Worm (Caenorhabditis elegans) whole organism, L3 larva: ENCODE data around the gene crh-1.

Experiments used
- R02D3.7 ChIP-seq: fragments of 150-350 bp; optimal IDR thresholded peaks from 2 replicates; lab custom pipeline; 2014; ENCODE audit warnings: missing biosample characterization, missing genetic modification characterization
- aly-2 ChIP-seq: fragments of 150-350 bp; optimal IDR thresholded peaks from 2 replicates; lab custom pipeline; 2014; ENCODE audit warnings: missing biosample characterization, missing genetic modification characterization
- ama-1 ChIP-seq: fragments of 150-350 bp; optimal IDR thresholded peaks from 2 replicates; lab custom pipeline; 2018
- ceh-16 ChIP-seq: sonication (generic microtip); optimal IDR thresholded peaks from 2 replicates; lab custom pipeline; 2017; ENCODE audit warnings: missing biosample characterization, missing genetic modification characterization
- ceh-28 ChIP-seq: fragments of 150-350 bp; optimal IDR thresholded peaks from 2 replicates; lab custom pipeline; 2014; ENCODE audit warnings: missing biosample characterization, missing genetic modification reagents, missing genetic modification characterization
- daf-12 ChIP-seq: fragments of 150-350 bp; optimal IDR thresholded peaks from 2 replicates; lab custom pipeline; 2014; ENCODE audit warnings: missing biosample characterization, missing genetic modification reagents, missing genetic modification characterization
- egl-27 ChIP-seq: sonication (generic microtip); optimal IDR thresholded peaks from 4 replicates; lab custom pipeline; 2017; ENCODE audit warnings: missing biosample characterization, missing genetic modification reagents, missing genetic modification characterization
- egl-5 ChIP-seq: fragments of 150-350 bp; optimal IDR thresholded peaks from 2 replicates; lab custom pipeline; 2017; ENCODE audit warnings: missing biosample characterization, missing genetic modification reagents, missing genetic modification characterization, inconsistent platforms
- elt-1 ChIP-seq: fragments of 150-350 bp; optimal IDR thresholded peaks from 2 replicates; lab custom pipeline; 2014; ENCODE audit warnings: missing biosample characterization, missing genetic modification characterization
- elt-2 ChIP-seq: sonication (generic microtip); optimal IDR thresholded peaks from 2 replicates; lab custom pipeline; 2016; ENCODE audit warnings: missing genetic modification reagents, mild to moderate bottlenecking, missing genetic modification characterization, missing compliant biosample characterization
- fkh-2 ChIP-seq: fragments of 150-350 bp; optimal IDR thresholded peaks from 2 replicates; lab custom pipeline; 2014; ENCODE audit warnings: missing biosample characterization, missing genetic modification reagents, missing genetic modification characterization
- fos-1 ChIP-seq: fragments of 150-350 bp; optimal IDR thresholded peaks from 2 replicates; lab custom pipeline; 2014; ENCODE audit warnings: missing biosample characterization, missing genetic modification characterization
- hmg-11 ChIP-seq: sonication (generic microtip); optimal IDR thresholded peaks from 2 replicates; lab custom pipeline; 2016; ENCODE audit warnings: missing genetic modification characterization, missing compliant biosample characterization
- jun-1 ChIP-seq: fragments of 150-350 bp; optimal IDR thresholded peaks from 2 replicates; lab custom pipeline; 2014; ENCODE audit warnings: missing biosample characterization, missing genetic modification reagents, missing genetic modification characterization
- lin-15B ChIP-seq: fragments of 150-350 bp; optimal IDR thresholded peaks from 2 replicates; lab custom pipeline; 2014; ENCODE audit warnings: missing biosample characterization, missing genetic modification characterization
- lin-39 ChIP-seq: fragments of 150-350 bp; optimal IDR thresholded peaks from 2 replicates; lab custom pipeline; 2018; ENCODE audit warnings: missing biosample characterization, missing genetic modification reagents, missing genetic modification characterization
- mdl-1 ChIP-seq: fragments of 150-350 bp; optimal IDR thresholded peaks from 2 replicates; lab custom pipeline; 2014; ENCODE audit warnings: missing biosample characterization, missing genetic modification characterization
- nfya-1 ChIP-seq: sonication (generic microtip); optimal IDR thresholded peaks from 2 replicates; lab custom pipeline; 2017; ENCODE audit warnings: missing genetic modification characterization, mild to moderate bottlenecking, missing compliant biosample characterization, antibody characterized with exemption, moderate library complexity; ENCODE audit not compliant: insufficient read depth
- nhr-11 ChIP-seq: fragments of 150-350 bp; optimal IDR thresholded peaks from 2 replicates; lab custom pipeline; 2014; ENCODE audit warnings: missing biosample characterization, missing genetic modification characterization
- nhr-12 ChIP-seq: fragments of 150-350 bp; optimal IDR thresholded peaks from 2 replicates; lab custom pipeline; 2014; ENCODE audit warnings: missing biosample characterization, missing genetic modification characterization
- nhr-23 ChIP-seq: fragments of 150-350 bp; optimal IDR thresholded peaks from 2 replicates; lab custom pipeline; 2014; ENCODE audit warnings: missing biosample characterization, missing genetic modification reagents, missing genetic modification characterization
- nhr-237 ChIP-seq: fragments of 150-350 bp; optimal IDR thresholded peaks from 2 replicates; lab custom pipeline; 2014; ENCODE audit warnings: missing biosample characterization, missing genetic modification characterization
- nhr-25 ChIP-seq: sonication (generic microtip); optimal IDR thresholded peaks from 2 replicates; lab custom pipeline; 2017; ENCODE audit warnings: missing biosample characterization, missing genetic modification characterization
- nhr-43 ChIP-seq: sonication (generic microtip); optimal IDR thresholded peaks from 2 replicates; lab custom pipeline; 2016; ENCODE audit warnings: mild to moderate bottlenecking, missing genetic modification characterization, missing compliant biosample characterization; ENCODE audit not compliant: poor library complexity, severe bottlenecking
- pha-4 ChIP-seq: fragments of 150-350 bp; optimal IDR thresholded peaks from 2 replicates; lab custom pipeline; 2014; ENCODE audit warnings: missing biosample characterization, missing genetic modification reagents, missing genetic modification characterization
- sea-2 ChIP-seq: fragments of 150-350 bp; sonication (generic microtip); optimal IDR thresholded peaks from 4 replicates; lab custom pipeline; 2014; ENCODE audit warnings: missing biosample characterization, missing genetic modification reagents, missing genetic modification characterization
- skn-1 ChIP-seq: fragments of 150-350 bp; optimal IDR thresholded peaks from 2 replicates; lab custom pipeline; 2014; ENCODE audit warnings: missing biosample characterization, missing genetic modification characterization
- snpc-4 ChIP-seq: fragments of 150-350 bp; optimal IDR thresholded peaks from 2 replicates; lab custom pipeline; 2014; ENCODE audit warnings: missing biosample characterization, missing genetic modification characterization
- tbx-2 ChIP-seq: sonication (generic microtip); optimal IDR thresholded peaks from 2 replicates; lab custom pipeline; 2016; ENCODE audit warnings: mild to moderate bottlenecking, missing genetic modification characterization, missing compliant biosample characterization
- unc-39 ChIP-seq: sonication (generic microtip); optimal IDR thresholded peaks from 4 replicates; lab custom pipeline; 2017; ENCODE audit warnings: missing biosample characterization, missing genetic modification characterization
- ztf-11 ChIP-seq: fragments of 150-350 bp; optimal IDR thresholded peaks from 2 replicates; lab custom pipeline; 2014; ENCODE audit warnings: missing biosample characterization, missing genetic modification characterization
- ztf-4 ChIP-seq: fragments of 150-350 bp; optimal IDR thresholded peaks from 2 replicates; lab custom pipeline; 2014; ENCODE audit warnings: missing biosample characterization, missing genetic modification characterization

crh-1 gene

ce11 chrIII:11701863-11702262 is 44.3 kb downstream of the crh-1 start:
- TF ChIP-seq nhr-23 (tag; lab: Kevin White, UChicago) (no peak), hmg-11 (tag; lab: Kevin White, UChicago) (no peak), ztf-11 (no peak), unc-39 (tag; lab: Kevin White, UChicago) (no peak), skn-1 (tag; lab: Kevin White, UChicago) (no peak), egl-5 (no peak), fos-1 (tag; lab: Kevin White, UChicago) (no peak), nhr-11 (tag; lab: Kevin White, UChicago) (no peak), nhr-237 (tag; lab: Kevin White, UChicago) (no peak), mdl-1 (no peak), daf-12 (tag; lab: Kevin White, UChicago) (no peak), snpc-4 (tag; lab: Kevin White, UChicago) (no peak), ceh-16 (tag; lab: Kevin White, UChicago) (no peak), ceh-28 (no peak)

- no peak for TF ChIP-seq nhr-25 (tag; lab: Kevin White, UChicago)
- TF ChIP-seq pha-4 (tag; lab: Kevin White, UChicago) = no peak
- TF ChIP-seq fos-1 (tag; lab: Kevin White, UChicago) = no peak
- TF ChIP-seq ztf-4 (tag; lab: Kevin White, UChicago) = no peak
- TF ChIP-seq hmg-11 (tag; lab: Kevin White, UChicago) = no peak
- no peak for TF ChIP-seq nhr-12
- no peak for TF ChIP-seq sea-2 (GFP tag; lab: Kevin White, UChicago)
- no peak for TF ChIP-seq nhr-43 (tag; lab: Kevin White, UChicago)
- no peak for TF ChIP-seq nfya-1
- TF ChIP-seq ceh-28 = no peak
- TF ChIP-seq, all 47 proteins: peak for 0
Observed at ce11 chrIII:11703006-11703775, 45.6 kb downstream of the crh-1 start.

DNA sequence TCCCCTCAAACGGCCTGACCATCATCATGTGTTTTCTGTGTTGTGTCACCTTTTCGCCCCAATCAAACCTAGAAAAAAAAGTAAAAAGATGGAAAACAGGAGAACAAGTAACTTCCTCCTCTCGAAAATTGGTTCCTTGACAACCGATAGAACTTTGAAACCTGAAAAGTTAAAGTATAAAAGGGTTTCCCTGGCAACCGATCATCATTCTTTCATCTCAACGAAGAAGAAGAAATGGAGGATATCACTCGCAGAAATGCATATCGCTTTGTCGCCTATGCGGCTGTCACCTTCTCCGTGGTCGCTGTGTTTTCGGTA is 46.2 kb downstream of the crh-1 start, which contains the start of gene col-95:
Gene col-95, plus strand, starts transcription at position 219 of the 318 bp plus-strand sequence.
- no peak for TF ChIP-seq skn-1 (tag; lab: Kevin White, UChicago)
- no peak for TF ChIP-seq snpc-4 (tag; lab: Kevin White, UChicago)
- no peak for TF ChIP-seq hmg-11 (tag; lab: Kevin White, UChicago)
- TF ChIP-seq fkh-2 (tag; lab: Kevin White, UChicago) = no peak
- TF ChIP-seq ceh-28 = no peak
- TF ChIP-seq elt-1 (tag; lab: Kevin White, UChicago) = no peak
- TF ChIP-seq daf-12 (tag; lab: Kevin White, UChicago) = no peak

ce11 chrIII:11704377-11704978 is 46.9 kb downstream of the crh-1 start:
- TF ChIP-seq aly-2 (tag; lab: Kevin White, UChicago) (no peak), ceh-28 (no peak), lin-15B (tag; lab: Kevin White, UChicago) (no peak), nhr-12 (no peak), skn-1 (tag; lab: Kevin White, UChicago) (no peak), sea-2 (GFP tag; lab: Kevin White, UChicago) (no peak), mdl-1 (no peak), nfya-1 (no peak), egl-27 (tag; lab: Kevin White, UChicago) (no peak), nhr-25 (tag; lab: Kevin White, UChicago) (no peak), tbx-2 (tag; lab: Kevin White, UChicago) (no peak), R02D3.7 (tag; lab: Kevin White, UChicago) (no peak), nhr-237 (tag; lab: Kevin White, UChicago) (no peak), ama-1 (lab: Kevin White, UChicago) (no peak), unc-39 (tag; lab: Kevin White, UChicago) (no peak), jun-1 (tag; lab: Kevin White, UChicago) (no peak), hmg-11 (tag; lab: Kevin White, UChicago) (no peak), nhr-23 (tag; lab: Kevin White, UChicago) (no peak), lin-39 (no peak)

DNA sequence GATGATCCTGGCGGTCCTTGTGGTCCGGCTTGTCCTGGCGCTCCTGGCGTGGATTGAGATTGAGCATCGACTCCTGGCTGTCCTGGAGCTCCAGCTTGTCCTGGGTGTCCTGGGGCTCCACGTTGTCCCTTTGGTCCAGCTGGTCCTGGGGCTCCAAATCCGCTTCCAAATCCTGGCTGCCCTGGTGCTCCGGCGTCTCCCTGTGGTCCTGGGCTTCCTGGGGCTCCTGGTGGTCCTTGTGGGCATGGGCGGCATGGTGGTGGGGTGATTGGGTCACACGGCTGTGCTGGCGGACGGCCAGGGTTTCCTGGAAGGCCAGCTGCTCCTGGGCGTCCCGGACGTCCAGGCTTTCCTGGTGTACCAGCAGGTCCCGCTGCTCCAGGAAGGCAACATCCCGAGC is 48.4 kb downstream of the crh-1 start:
- no peak for TF ChIP-seq unc-39 (tag; lab: Kevin White, UChicago)
- TF ChIP-seq elt-2 (tag; lab: Kevin White, UChicago) = no peak
- TF ChIP-seq skn-1 (tag; lab: Kevin White, UChicago) = no peak
